Fruit fly (Drosophila melanogaster): ENCODE results near the gene CG42681.
A peak's percentile ranks its signal among the peaks of the same experiment; 100 is the strongest.

Gene CG42681

dm6 chr2L:14701495-14701894 is 42.7 kb upstream of the CG42681 start (continued):
- no peak for TF ChIP-seq sug (tag; optimal IDR thresholded peaks at IDR 0.05)
- no peak for TF ChIP-seq Adf1 (GFP tag; IDR thresholded peaks at IDR 0.05)
- TF ChIP-seq CG8388 (GFP tag; optimal IDR thresholded peaks at IDR 0.05), result peak; percentile 98
- TF ChIP-seq Poxn (GFP tag; IDR thresholded peaks at IDR 0.05), result no peak
- no peak for TF ChIP-seq CG8765 (GFP tag; IDR thresholded peaks at IDR 0.05)
- no peak for TF ChIP-seq CG17361 (GFP tag; IDR thresholded peaks at IDR 0.05)
- no peak for TF ChIP-seq dm (GFP tag; optimal IDR thresholded peaks at IDR 0.05)
- TF ChIP-seq unc-4 (GFP tag; IDR thresholded peaks at IDR 0.05; ENCODE audit: partially characterized antibody), result no peak
- TF ChIP-seq CG9727 (GFP tag; optimal IDR thresholded peaks at IDR 0.05), result peak; percentile 61
- TF ChIP-seq fd102C (GFP tag; optimal IDR thresholded peaks at IDR 0.05), result peak; percentile 13
- TF ChIP-seq CG10267 (tag; optimal IDR thresholded peaks at IDR 0.05), result peak; percentile 18
- no peak for TF ChIP-seq ara (GFP tag; IDR thresholded peaks at IDR 0.05)
- TF ChIP-seq CG7839 (tag; optimal IDR thresholded peaks at IDR 0.05), result peak; percentile 71
- peak; percentile 47 for TF ChIP-seq CG8924 (tag; optimal IDR thresholded peaks at IDR 0.05)
- TF ChIP-seq dimm (GFP tag; IDR thresholded peaks at IDR 0.05), result peak; percentile 52
- no peak for TF ChIP-seq slp2 (GFP tag; optimal IDR thresholded peaks at IDR 0.05)
- no peak for TF ChIP-seq Sry-δ (GFP tag; optimal IDR thresholded peaks at IDR 0.05)
- TF ChIP-seq CG2199 (GFP tag; IDR thresholded peaks at IDR 0.05), result no peak
- peak; percentile 79 for TF ChIP-seq CG1024 (GFP tag; IDR thresholded peaks at IDR 0.05)
- no peak for TF ChIP-seq pho (GFP tag; optimal IDR thresholded peaks at IDR 0.05)
- no peak for TF ChIP-seq gce (GFP tag; IDR thresholded peaks at IDR 0.05)
- TF ChIP-seq odd (GFP tag; optimal IDR thresholded peaks at IDR 0.05), result no peak
- TF ChIP-seq Blimp-1 (GFP tag; optimal IDR thresholded peaks at IDR 0.05), result peak; percentile 14
- TF ChIP-seq pita (GFP tag; optimal IDR thresholded peaks at IDR 0.05), result no peak
- TF ChIP-seq Bgb (GFP tag; IDR thresholded peaks at IDR 0.05; ENCODE audit: partially characterized antibody), result no peak
- TF ChIP-seq CG16779 (GFP tag; IDR thresholded peaks at IDR 0.05), result no peak
- no peak for TF ChIP-seq CG42726 (GFP tag; IDR thresholded peaks at IDR 0.05; ENCODE audit: partially characterized antibody)
- TF ChIP-seq klu (GFP tag; IDR thresholded peaks at IDR 0.05), result no peak
- no peak for TF ChIP-seq CG7372 (GFP tag; IDR thresholded peaks at IDR 0.05)
- no peak for TF ChIP-seq ftz-f1 (GFP tag; optimal IDR thresholded peaks at IDR 0.05)
- TF ChIP-seq gsb-n (tag; optimal IDR thresholded peaks at IDR 0.05), result peak; percentile 69
- no peak for TF ChIP-seq CG7786 (GFP tag; optimal IDR thresholded peaks at IDR 0.05)
- no peak for TF ChIP-seq CG32772 (GFP tag; IDR thresholded peaks at IDR 0.05)
- TF ChIP-seq vvl (GFP tag; IDR thresholded peaks at IDR 0.05), result peak; percentile 80
- peak; percentile 89 for TF ChIP-seq CG1603 (tag; optimal IDR thresholded peaks at IDR 0.05)
- TF ChIP-seq fd64A (GFP tag; optimal IDR thresholded peaks at IDR 0.05), result no peak
- no peak for TF ChIP-seq sd (tag; optimal IDR thresholded peaks at IDR 0.05)
- no peak for TF ChIP-seq CG1233 (GFP tag; optimal IDR thresholded peaks at IDR 0.05)
- no peak for TF ChIP-seq YL-1 (GFP tag; optimal IDR thresholded peaks at IDR 0.05)
- TF ChIP-seq Optix (GFP tag; IDR thresholded peaks at IDR 0.05), result peak; percentile 73
- no peak for TF ChIP-seq lab (GFP tag; optimal IDR thresholded peaks at IDR 0.05)
- no peak for TF ChIP-seq CG17359 (tag; optimal IDR thresholded peaks at IDR 0.05)
- TF ChIP-seq al (GFP tag; IDR thresholded peaks at IDR 0.05), result no peak
- no peak for TF ChIP-seq CG8478 (optimal IDR thresholded peaks at IDR 0.05)
- no peak for TF ChIP-seq Fer1 (GFP tag; optimal IDR thresholded peaks at IDR 0.05)
- no peak for TF ChIP-seq Awh (GFP tag; IDR thresholded peaks at IDR 0.05)
- no peak for TF ChIP-seq Mes4 (GFP tag; optimal IDR thresholded peaks at IDR 0.05)
- TF ChIP-seq aop (GFP tag; IDR thresholded peaks at IDR 0.05), result no peak
- peak; percentile 76; the same call in 1 of the 2 replicates for TF ChIP-seq chm (GFP tag; IDR thresholded peaks at IDR 0.05)
- TF ChIP-seq gcm2 (GFP tag; optimal IDR thresholded peaks at IDR 0.05), result no peak
- TF ChIP-seq Lhr (GFP tag; optimal IDR thresholded peaks at IDR 0.05), result peak; percentile 56
- no peak for TF ChIP-seq CG7271 (tag; optimal IDR thresholded peaks at IDR 0.05)
- no peak for TF ChIP-seq tna (GFP tag; IDR thresholded peaks at IDR 0.05; ENCODE audit: partially characterized antibody)

Data from whole organism, embryonic.